Worm (Caenorhabditis elegans): ENCODE measurements around the gene rpn-9.

- no peak for TF ChIP-seq him-1 (tag; optimal IDR thresholded peaks at IDR 0.05)
- TF ChIP-seq dao-5 (tag; optimal IDR thresholded peaks at IDR 0.05) = no peak
- TF ChIP-seq W03F9.2 (tag; optimal IDR thresholded peaks at IDR 0.05) = no peak
Observed at ce11 chrII:11274876-11275275, 36.2 kb upstream of the rpn-9 start.
